Fruit fly (Drosophila melanogaster): ENCODE measurements around the gene CG42846.

Gene CG42846

DNA sequence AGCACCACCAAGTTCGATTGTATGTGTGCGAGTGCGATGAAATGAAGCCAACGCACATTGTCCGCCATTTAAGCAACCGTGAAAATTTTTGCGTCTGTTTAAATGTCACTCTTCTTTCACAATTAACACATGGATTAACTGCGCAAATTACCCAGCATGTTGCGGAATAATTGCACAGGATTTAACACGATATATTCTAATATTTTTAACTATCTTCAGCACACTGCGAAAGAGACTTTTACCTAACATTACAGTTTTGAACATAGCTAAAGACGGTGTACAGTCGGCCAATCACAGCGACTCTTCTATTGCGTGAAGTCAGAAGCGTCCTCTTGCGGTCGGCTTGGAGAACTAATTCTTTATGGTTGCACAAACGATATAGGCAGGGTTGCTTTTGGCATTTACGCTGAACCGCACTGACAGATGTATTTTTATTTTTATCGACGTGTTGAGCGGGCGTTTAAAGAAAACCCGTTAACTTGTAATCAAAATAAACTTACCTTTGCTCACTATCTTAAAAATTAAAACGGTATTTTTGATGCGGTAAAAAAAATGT is 15.3 kb upstream of the CG42846 start (continued):
- TF ChIP-seq CG18262 (tag; optimal IDR thresholded peaks at IDR 0.05) = no peak
- TF ChIP-seq peb (GFP tag; IDR thresholded peaks at IDR 0.05) = no peak
- no peak for TF ChIP-seq gsb-n (tag; optimal IDR thresholded peaks at IDR 0.05)
- TF ChIP-seq CTCF (GFP tag; optimal IDR thresholded peaks at IDR 0.05) = peak; percentile 96
- TF ChIP-seq CG8388 (GFP tag; optimal IDR thresholded peaks at IDR 0.05) = no peak
- no peak for TF ChIP-seq Blimp-1 (GFP tag; optimal IDR thresholded peaks at IDR 0.05)
- TF ChIP-seq Hmr (GFP tag; optimal IDR thresholded peaks at IDR 0.05) = no peak
- TF ChIP-seq jing (GFP tag; optimal IDR thresholded peaks at IDR 0.05) = no peak
- no peak for TF ChIP-seq Hmx (GFP tag; optimal IDR thresholded peaks at IDR 0.05)
- TF ChIP-seq ham (GFP tag; IDR thresholded peaks at IDR 0.05) = no peak
- peak; percentile 17 for TF ChIP-seq eyg (GFP tag; optimal IDR thresholded peaks at IDR 0.05)
- peak; percentile 41 for TF ChIP-seq mam (GFP tag; optimal IDR thresholded peaks at IDR 0.05)
- TF ChIP-seq corto (GFP tag; optimal IDR thresholded peaks at IDR 0.05) = no peak
- no peak for TF ChIP-seq Ssrp (tag; optimal IDR thresholded peaks at IDR 0.05)
- peak; percentile 52 for TF ChIP-seq CG34376 (GFP tag; optimal IDR thresholded peaks at IDR 0.05)
- TF ChIP-seq lmd (GFP tag; IDR thresholded peaks at IDR 0.05) = peak; percentile 40; the same call in 1 of the 2 replicates
- no peak for TF ChIP-seq CG10274 (GFP tag; optimal IDR thresholded peaks at IDR 0.05)
- TF ChIP-seq Ptx1 (GFP tag; IDR thresholded peaks at IDR 0.05) = peak; percentile 22; the same call in 1 of the 2 replicates
- no peak for TF ChIP-seq Fer2 (tag; optimal IDR thresholded peaks at IDR 0.05)
- no peak for TF ChIP-seq D19A (tag; optimal IDR thresholded peaks at IDR 0.05)
- TF ChIP-seq sim (GFP tag; IDR thresholded peaks at IDR 0.05) = no peak
- TF ChIP-seq CG9817 (tag; optimal IDR thresholded peaks at IDR 0.05) = no peak
- peak; percentile 50 for TF ChIP-seq tin (GFP tag; optimal IDR thresholded peaks at IDR 0.05)
- TF ChIP-seq Elba2 (GFP tag; optimal IDR thresholded peaks at IDR 0.05) = no peak
- TF ChIP-seq CG18619 (GFP tag; optimal IDR thresholded peaks at IDR 0.05) = no peak
- TF ChIP-seq CG14050 (GFP tag; IDR thresholded peaks at IDR 0.05) = no peak; the same call in 2 of the 3 replicates
- TF ChIP-seq CG13424 (tag; optimal IDR thresholded peaks at IDR 0.05) = peak; percentile 2
- TF ChIP-seq Spps (tag; optimal IDR thresholded peaks at IDR 0.05) = no peak
- no peak for TF ChIP-seq CG6765 (GFP tag; optimal IDR thresholded peaks at IDR 0.05)
- TF ChIP-seq CG7271 (tag; optimal IDR thresholded peaks at IDR 0.05) = no peak
- TF ChIP-seq slp2 (GFP tag; optimal IDR thresholded peaks at IDR 0.05) = peak; percentile 28
- TF ChIP-seq zen2 (GFP tag; IDR thresholded peaks at IDR 0.05; ENCODE audit: partially characterized antibody) = peak; percentile 41; the same call in 2 of the 3 replicates
- peak; percentile 30 for TF ChIP-seq CG5245 (GFP tag; optimal IDR thresholded peaks at IDR 0.05)
- TF ChIP-seq Mrtf (GFP tag; IDR thresholded peaks at IDR 0.05) = peak; percentile 56; the same call in 2 of the 3 replicates
- peak; percentile 96 for TF ChIP-seq Ets65A (GFP tag)
- TF ChIP-seq kni (GFP tag; optimal IDR thresholded peaks at IDR 0.05) = no peak
- TF ChIP-seq sna (GFP tag; IDR thresholded peaks at IDR 0.05; ENCODE audit: partially characterized antibody) = peak; percentile 51; the same call in 1 of the 2 replicates
- 0 out of 3 replicates have a peak, but pooled peaks have one; percentile 21 for TF ChIP-seq CG34422 (GFP tag; IDR thresholded peaks at IDR 0.05)
- peak; percentile 94 for TF ChIP-seq CG4617 (GFP tag; optimal IDR thresholded peaks at IDR 0.05; ENCODE audit: borderline replicate concordance)
- peak; percentile 9 for TF ChIP-seq Mad (GFP tag; optimal IDR thresholded peaks at IDR 0.05)
- TF ChIP-seq sisA (GFP tag; IDR thresholded peaks at IDR 0.05) = no peak
- TF ChIP-seq Hsf (GFP tag; optimal IDR thresholded peaks at IDR 0.05) = peak; percentile 49
- TF ChIP-seq CG8281 (tag; optimal IDR thresholded peaks at IDR 0.05) = no peak
- TF ChIP-seq ken (GFP tag; IDR thresholded peaks at IDR 0.05) = peak; percentile 47; the same call in 1 of the 3 replicates
- no peak for TF ChIP-seq pan (optimal IDR thresholded peaks at IDR 0.05)
- TF ChIP-seq pan (GFP tag; optimal IDR thresholded peaks at IDR 0.05 in 1 of 2, IDR thresholded peaks at IDR 0.05 in 1 of 2) = peak in 1 of 2 experiments; percentile 28
- TF ChIP-seq CG31224 (GFP tag; IDR thresholded peaks at IDR 0.05) = no peak
- TF ChIP-seq CG2116 (GFP tag; optimal IDR thresholded peaks at IDR 0.05) = peak; percentile 100
- TF ChIP-seq CG33557 (GFP tag; optimal IDR thresholded peaks at IDR 0.05) = no peak
- TF ChIP-seq tup (GFP tag; optimal IDR thresholded peaks at IDR 0.05) = no peak
- no peak for TF ChIP-seq klu (GFP tag; IDR thresholded peaks at IDR 0.05)

All from whole organism, embryonic.